Worm (Caenorhabditis elegans): ENCODE results near the gene clip-1.

The clip-1 gene

DNA sequence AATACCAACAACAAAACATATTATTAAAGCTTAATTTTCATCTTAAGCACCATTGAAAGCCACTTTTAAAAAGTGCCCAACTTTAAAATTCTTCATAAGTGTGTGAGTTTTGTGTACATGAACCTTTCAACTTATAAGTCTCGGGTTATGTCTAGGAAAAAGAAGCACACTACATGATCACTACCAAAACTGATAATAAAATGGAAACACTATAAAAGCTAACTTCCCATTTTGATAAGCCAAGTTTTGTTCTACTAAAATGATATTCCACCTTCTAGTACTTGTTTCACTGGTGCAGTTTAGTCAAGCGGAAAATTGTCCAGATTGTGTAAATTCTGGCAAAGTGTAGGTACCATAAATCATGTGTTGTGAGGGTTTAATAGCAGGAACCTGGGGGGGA lies 45.6 kb upstream of the clip-1 start, which contains the start of gene C40H1.8:
TSS of gene C40H1.8 (plus strand) at position 242 of the 400 bp plus-strand sequence.
- TF ChIP-seq ceh-44 (GFP tag; IDR thresholded peaks at IDR 0.05) (no peak), daf-19 (GFP tag; conservative IDR thresholded peaks at IDR 0.05) (no peak), nhr-6 (tag; optimal IDR thresholded peaks at IDR 0.05) (no peak), php-3 (GFP tag; IDR thresholded peaks at IDR 0.05) (no peak), Y75B8A.6 (GFP tag; IDR thresholded peaks at IDR 0.05) (no peak), mxl-2 (GFP tag; conservative IDR thresholded peaks at IDR 0.05) (no peak), T20F7.1 (GFP tag; optimal IDR thresholded peaks at IDR 0.05) (no peak), snpc-1.2 (GFP tag; IDR thresholded peaks at IDR 0.05) (no peak), spr-3 (GFP tag; optimal IDR thresholded peaks at IDR 0.05) (no peak), arid-1 (GFP tag; conservative IDR thresholded peaks at IDR 0.05) (no peak), nhr-111 (GFP tag; optimal IDR thresholded peaks at IDR 0.05) (no peak), cey-2 (tag; optimal IDR thresholded peaks at IDR 0.05; ENCODE audit: borderline replicate concordance, insufficient read depth) (no peak), nhr-28 (tag; optimal IDR thresholded peaks at IDR 0.05) (peak; percentile 88), pqm-1 (tag; optimal IDR thresholded peaks at IDR 0.05) (peak; percentile 15), dmd-8 (GFP tag; IDR thresholded peaks at IDR 0.05) (no peak), ztf-11 (tag; optimal IDR thresholded peaks at IDR 0.05) (no peak), tag-97 (GFP tag; IDR thresholded peaks at IDR 0.05) (no peak), dpl-1 (GFP tag; optimal IDR thresholded peaks at IDR 0.05) (no peak), nhr-76 (tag; optimal IDR thresholded peaks at IDR 0.05) (no peak), aly-2 (tag; optimal IDR thresholded peaks at IDR 0.05) (no peak), hlh-30 (tag; optimal IDR thresholded peaks at IDR 0.05; ENCODE audit: insufficient read depth) (peak; percentile 0), dmd-6 (GFP tag; IDR thresholded peaks at IDR 0.05) (no peak; the same call in 1 of the 2 replicates), zfp-2 (tag; optimal IDR thresholded peaks at IDR 0.05) (no peak)

DNA sequence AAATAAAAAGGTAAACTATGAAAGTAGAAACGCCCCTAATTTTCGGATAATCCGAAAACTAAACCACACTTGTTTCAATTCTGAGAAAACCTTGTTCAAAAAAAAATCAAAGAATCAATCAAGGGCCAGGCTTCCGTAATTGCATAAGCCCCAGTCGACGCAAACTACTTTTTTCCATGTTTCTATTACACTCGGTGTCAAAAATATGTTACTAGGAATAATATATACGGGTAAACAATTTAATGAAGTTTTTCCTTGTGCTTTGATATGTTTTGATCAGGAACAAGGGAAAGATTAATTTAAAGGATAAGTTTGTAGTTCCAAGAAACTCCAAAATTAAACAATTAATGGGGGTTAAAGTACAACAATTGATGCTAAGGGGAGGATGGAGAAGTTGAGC lies 41.0 kb upstream of the clip-1 start:
- no peak for TF ChIP-seq nhr-237 (tag; optimal IDR thresholded peaks at IDR 0.05)
- TF ChIP-seq nhr-11 (tag; optimal IDR thresholded peaks at IDR 0.05), result peak; percentile 34
- no peak for TF ChIP-seq lsy-2 (tag; optimal IDR thresholded peaks at IDR 0.05)
- no peak for TF ChIP-seq F44E2.7 (GFP tag; IDR thresholded peaks at IDR 0.05)
- no peak for TF ChIP-seq aly-2 (tag; optimal IDR thresholded peaks at IDR 0.05)
- peak in 1 of 2 experiments; percentile 11 for TF ChIP-seq unc-62 (GFP tag; optimal IDR thresholded peaks at IDR 0.05 in 1 of 2)
- TF ChIP-seq unc-62 (tag; optimal IDR thresholded peaks at IDR 0.05), result no peak
- no peak for TF ChIP-seq dmd-8 (GFP tag; IDR thresholded peaks at IDR 0.05)
- no peak for TF ChIP-seq dmd-9 (GFP tag; IDR thresholded peaks at IDR 0.05)
- no peak for TF ChIP-seq pha-4 (GFP tag; IDR thresholded peaks at IDR 0.05)
- no peak for TF ChIP-seq pha-4 (tag; optimal IDR thresholded peaks at IDR 0.05)
- TF ChIP-seq lin-1 (GFP tag; IDR thresholded peaks at IDR 0.05), result no peak
- TF ChIP-seq madf-5 (GFP tag; IDR thresholded peaks at IDR 0.05), result no peak

DNA sequence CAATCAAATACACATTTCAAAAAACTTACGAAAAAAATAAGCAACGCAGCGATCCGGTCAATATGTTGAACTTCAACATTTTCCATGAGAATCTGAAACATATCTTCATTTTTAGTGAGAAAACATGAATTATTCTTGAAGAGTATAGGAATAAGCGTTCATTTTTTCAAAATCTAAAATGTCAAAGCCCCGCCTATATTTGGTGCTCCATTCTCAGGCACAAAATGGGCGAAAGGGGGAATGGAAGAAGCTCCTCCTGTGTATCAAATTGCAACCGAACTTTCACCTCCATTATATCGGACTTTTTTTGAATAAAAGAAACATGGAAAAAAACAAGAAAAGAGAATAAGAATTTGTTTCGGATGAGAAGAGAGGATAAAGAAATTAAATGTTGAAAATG lies 37.7 kb upstream of the clip-1 start, which contains the start of gene srx-45:
TSS of gene srx-45 (minus strand) at position 101 of the 400 bp plus-strand sequence.
- TF ChIP-seq ceh-20 (GFP tag; IDR thresholded peaks at IDR 0.05) (no peak), hlh-30 (tag; optimal IDR thresholded peaks at IDR 0.05; ENCODE audit: insufficient read depth) (no peak), egl-27 (tag; optimal IDR thresholded peaks at IDR 0.05) (no peak), mdt-29 (GFP tag; IDR thresholded peaks at IDR 0.05) (no peak), Y75B8A.6 (GFP tag; IDR thresholded peaks at IDR 0.05) (no peak), lin-13 (GFP tag; optimal IDR thresholded peaks at IDR 0.05) (no peak), skn-1 (tag; optimal IDR thresholded peaks at IDR 0.05) (no peak), ztf-11 (tag; optimal IDR thresholded peaks at IDR 0.05) (no peak), madf-5 (GFP tag; IDR thresholded peaks at IDR 0.05) (no peak), hmg-1.1 (GFP tag; IDR thresholded peaks at IDR 0.05) (no peak), daf-8 (GFP tag; IDR thresholded peaks at IDR 0.05) (no peak), saeg-2 (GFP tag; IDR thresholded peaks at IDR 0.05) (no peak), duxl-1 (tag; optimal IDR thresholded peaks at IDR 0.05; ENCODE audit: poor library complexity) (no peak), mdl-1 (tag; optimal IDR thresholded peaks at IDR 0.05) (no peak), ama-1 (optimal IDR thresholded peaks at IDR 0.05) (no peak)
